Fruit fly (Drosophila melanogaster) whole organism, embryonic: ENCODE data around the gene CG1575.

ENCODE experiments used
- BtbVII ChIP-seq: fragments of 200-800 bp; sonication (Bioruptor generic); optimal IDR thresholded peaks from 3 replicates; lab custom pipeline; 2017; ENCODE audit warnings: missing biosample characterization, mild to moderate bottlenecking, missing genetic modification characterization
- CG10267 ChIP-seq: fragments of 200-800 bp; sonication (Bioruptor generic); optimal IDR thresholded peaks from 2 replicates; lab custom pipeline; 2018; ENCODE audit warnings: missing biosample characterization, mild to moderate bottlenecking, missing genetic modification characterization, moderate library complexity
- CG11398 ChIP-seq: fragments of 200-800 bp; sonication (Bioruptor generic); optimal IDR thresholded peaks from 2 replicates; lab custom pipeline; 2016; ENCODE audit warnings: missing biosample characterization, missing genetic modification characterization
- CG12071 ChIP-seq: fragments of 200-800 bp; sonication (Bioruptor generic); optimal IDR thresholded peaks from 3 replicates; lab custom pipeline; 2018; ENCODE audit warnings: missing biosample characterization, mild to moderate bottlenecking, missing genetic modification characterization
- CG13775 ChIP-seq: fragments of 200-800 bp; sonication (Bioruptor generic); optimal IDR thresholded peaks from 3 replicates; lab custom pipeline; 2017; ENCODE audit warnings: missing biosample characterization, mild to moderate bottlenecking, missing genetic modification characterization
- CG15514 ChIP-seq: fragments of 200-800 bp; sonication (Bioruptor generic); optimal IDR thresholded peaks from 3 replicates; lab custom pipeline; 2017; ENCODE audit warnings: missing biosample characterization, missing genetic modification characterization, mild to moderate bottlenecking, moderate library complexity, missing genetic modification reagents
- CG1603 ChIP-seq: fragments of 200-800 bp; sonication (Bioruptor generic); optimal IDR thresholded peaks from 2 replicates; lab custom pipeline; 2019; ENCODE audit warnings: missing biosample characterization, mild to moderate bottlenecking, missing genetic modification characterization, moderate library complexity
- CG17568 ChIP-seq: fragments of 200-800 bp; sonication (Bioruptor generic); optimal IDR thresholded peaks from 2 replicates; lab custom pipeline; 2018; ENCODE audit warnings: missing biosample characterization, mild to moderate bottlenecking, missing genetic modification characterization, moderate library complexity
- CG2712 ChIP-seq: fragments of 200-800 bp; optimal IDR thresholded peaks from 3 replicates; lab custom pipeline; 2019; ENCODE audit warnings: missing biosample characterization, mild to moderate bottlenecking, missing genetic modification characterization, moderate library complexity
- CG3281 ChIP-seq: fragments of 200-800 bp; sonication (Bioruptor generic); optimal IDR thresholded peaks from 3 replicates; lab custom pipeline; 2017; ENCODE audit warnings: missing biosample characterization, mild to moderate bottlenecking, missing genetic modification characterization
- CG33213 ChIP-seq: fragments of 200-800 bp; sonication (Bioruptor generic); optimal IDR thresholded peaks from 3 replicates; lab custom pipeline; 2016; ENCODE audit warnings: missing biosample characterization, missing genetic modification characterization
- CG34224 ChIP-seq: fragments of 200-800 bp; sonication (Bioruptor generic); IDR thresholded peaks from 3 replicates; pipeline ENCODE4 v1.3.6; 2022; ENCODE audit warnings: missing biosample characterization, missing genetic modification characterization; ENCODE audit not compliant: partially characterized antibody
- CG3847 ChIP-seq: fragments of 200-800 bp; sonication (Bioruptor generic); IDR thresholded peaks from 2 replicates; pipeline ENCODE4 v1.3.6; 2022; ENCODE audit warnings: missing biosample characterization, missing genetic modification characterization
- CG7271 ChIP-seq: fragments of 200-800 bp; sonication (Bioruptor generic); optimal IDR thresholded peaks from 2 replicates; lab custom pipeline; 2018; ENCODE audit warnings: missing biosample characterization, mild to moderate bottlenecking, missing genetic modification characterization, moderate library complexity
- CG7987 ChIP-seq: fragments of 200-800 bp; sonication (Bioruptor generic); optimal IDR thresholded peaks from 2 replicates; lab custom pipeline; 2018; ENCODE audit warnings: missing biosample characterization, mild to moderate bottlenecking, missing genetic modification characterization, moderate library complexity
- CG9932 ChIP-seq: fragments of 200-800 bp; sonication (Bioruptor generic); IDR thresholded peaks from 2 replicates; pipeline ENCODE4 v1.3.6; 2022; ENCODE audit warnings: missing biosample characterization, missing genetic modification characterization
- Dfd ChIP-seq, 2 experiments: fragments of >200 bp; optimal IDR thresholded peaks; 2 replicates each; lab custom pipeline; 2017; ENCODE audit warnings: missing biosample characterization in 2 of 2, missing genetic modification characterization in 2 of 2
- Dll ChIP-seq: fragments of 200-800 bp; sonication (Bioruptor generic); IDR thresholded peaks from 4 replicates; pipeline ENCODE4 v1.3.6; 2022; ENCODE audit warnings: missing biosample characterization, missing genetic modification characterization; ENCODE audit not compliant: partially characterized antibody
- Eip74EF ChIP-seq, 2 experiments: fragments of 200-800 bp in 1 of 2; fragments of >200 bp in 1 of 2; sonication (Bioruptor generic) in 1 of 2; optimal IDR thresholded peaks; 2 replicates each; lab custom pipeline; 2017 to 2019; ENCODE audit warnings: missing biosample characterization in 2 of 2, missing genetic modification characterization in 2 of 2, mild to moderate bottlenecking in 1 of 2, moderate library complexity in 1 of 2
- Ets97D ChIP-seq: fragments of 200-800 bp; sonication (Bioruptor generic); optimal IDR thresholded peaks from 3 replicates; lab custom pipeline; 2016; ENCODE audit warnings: missing biosample characterization, missing genetic modification characterization
- Fer1 ChIP-seq: fragments of 200-800 bp; sonication (Bioruptor generic); optimal IDR thresholded peaks from 2 replicates; lab custom pipeline; 2017; ENCODE audit warnings: missing biosample characterization, mild to moderate bottlenecking, missing genetic modification characterization
- H15 ChIP-seq: fragments of 200-800 bp; sonication (Bioruptor generic); IDR thresholded peaks from 3 replicates; pipeline ENCODE4 v1.3.6; 2022; ENCODE audit warnings: missing biosample characterization, missing genetic modification characterization
- H2.0 ChIP-seq: fragments of 200-800 bp; sonication (Bioruptor generic); IDR thresholded peaks from 2 replicates; pipeline ENCODE4 v1.3.6; 2022; ENCODE audit warnings: missing biosample characterization, missing genetic modification characterization
- Lhr ChIP-seq: fragments of 200-800 bp; sonication (Bioruptor generic); optimal IDR thresholded peaks from 3 replicates; lab custom pipeline; 2017; ENCODE audit warnings: mild to moderate bottlenecking, missing biosample characterization, missing genetic modification reagents, missing genetic modification characterization
- MESR4 ChIP-seq: fragments of 200-800 bp; sonication (Bioruptor generic); optimal IDR thresholded peaks from 2 replicates; lab custom pipeline; 2018; ENCODE audit warnings: missing biosample characterization, mild to moderate bottlenecking, missing genetic modification characterization, moderate library complexity
- MTF-1 ChIP-seq: fragments of 200-800 bp; sonication (Bioruptor generic); optimal IDR thresholded peaks from 2 replicates; lab custom pipeline; 2018; ENCODE audit warnings: missing biosample characterization, mild to moderate bottlenecking, missing genetic modification characterization, borderline replicate concordance
- Max ChIP-seq: fragments of 200-800 bp; sonication (Bioruptor generic); optimal IDR thresholded peaks from 2 replicates; lab custom pipeline; 2016; ENCODE audit warnings: missing biosample characterization, mild to moderate bottlenecking, missing genetic modification characterization
- Neu2 ChIP-seq: fragments of 200-800 bp; sonication (Bioruptor generic); optimal IDR thresholded peaks from 3 replicates; lab custom pipeline; 2016; ENCODE audit warnings: missing biosample characterization, missing genetic modification characterization, borderline replicate concordance
- Nf-YC ChIP-seq: fragments of 200-800 bp; optimal IDR thresholded peaks from 3 replicates; lab custom pipeline; 2019; ENCODE audit warnings: missing biosample characterization, mild to moderate bottlenecking, missing genetic modification characterization, moderate library complexity
- Opbp ChIP-seq: fragments of 200-800 bp; sonication (Bioruptor generic); IDR thresholded peaks from 3 replicates; pipeline ENCODE4 v1.3.6; 2022; ENCODE audit warnings: missing biosample characterization, missing genetic modification characterization; ENCODE audit not compliant: partially characterized antibody
- PHDP ChIP-seq: fragments of 200-800 bp; sonication (Bioruptor generic); optimal IDR thresholded peaks from 3 replicates; lab custom pipeline; 2018; ENCODE audit warnings: missing biosample characterization, mild to moderate bottlenecking, missing genetic modification characterization, moderate library complexity
- Rfx ChIP-seq: fragments of 200-800 bp; sonication (Bioruptor generic); IDR thresholded peaks from 2 replicates; pipeline ENCODE4 v1.3.6; 2022; ENCODE audit warnings: missing biosample characterization, missing genetic modification characterization
- abd-A ChIP-seq: fragments of 200-800 bp; sonication (Bioruptor generic); optimal IDR thresholded peaks from 3 replicates; lab custom pipeline; 2019; ENCODE audit warnings: missing biosample characterization, mild to moderate bottlenecking, missing genetic modification characterization, moderate library complexity
- bbx ChIP-seq: fragments of 200-800 bp; sonication (Bioruptor generic); IDR thresholded peaks from 2 replicates; pipeline ENCODE4 v1.3.6; 2022; ENCODE audit warnings: missing biosample characterization, missing genetic modification characterization; ENCODE audit not compliant: partially characterized antibody
- gcm ChIP-seq: fragments of 200-800 bp; sonication (Bioruptor generic); optimal IDR thresholded peaks from 2 replicates; lab custom pipeline; 2019; ENCODE audit warnings: missing biosample characterization, mild to moderate bottlenecking, missing genetic modification characterization, moderate library complexity
- gfzf ChIP-seq: fragments of 200-800 bp; sonication (Bioruptor generic); optimal IDR thresholded peaks from 2 replicates; lab custom pipeline; 2016; ENCODE audit warnings: missing biosample characterization, mild to moderate bottlenecking, missing genetic modification characterization, moderate library complexity
- inv ChIP-seq: fragments of 200-800 bp; sonication (Bioruptor generic); IDR thresholded peaks from 2 replicates; pipeline ENCODE4 v1.3.6; 2022; ENCODE audit warnings: missing biosample characterization, missing genetic modification characterization; ENCODE audit not compliant: partially characterized antibody
- kay ChIP-seq: fragments of 200-800 bp; sonication (Bioruptor generic); optimal IDR thresholded peaks from 2 replicates; lab custom pipeline; 2016; ENCODE audit warnings: missing biosample characterization, missing genetic modification characterization
- lmd ChIP-seq: fragments of 200-800 bp; sonication (Bioruptor generic); IDR thresholded peaks from 2 replicates; pipeline ENCODE4 v1.3.6; 2022; ENCODE audit warnings: missing biosample characterization, missing genetic modification characterization
- nau ChIP-seq: fragments of 200-800 bp; sonication (Bioruptor generic); optimal IDR thresholded peaks from 3 replicates; lab custom pipeline; 2017; ENCODE audit warnings: missing biosample characterization, mild to moderate bottlenecking, missing genetic modification characterization, missing genetic modification reagents
- pum ChIP-seq: fragments of 200-800 bp; sonication (Bioruptor generic); optimal IDR thresholded peaks from 2 replicates; lab custom pipeline; 2016; ENCODE audit warnings: missing biosample characterization, missing genetic modification characterization
- scrt ChIP-seq: fragments of 200-800 bp; sonication (Bioruptor generic); optimal IDR thresholded peaks from 2 replicates; lab custom pipeline; 2018; ENCODE audit warnings: missing biosample characterization, mild to moderate bottlenecking, missing genetic modification characterization, moderate library complexity
- slp2 ChIP-seq: fragments of 200-800 bp; sonication (Bioruptor generic); optimal IDR thresholded peaks from 2 replicates; lab custom pipeline; 2016; ENCODE audit warnings: missing biosample characterization, missing genetic modification characterization
- trem ChIP-seq: fragments of 200-800 bp; optimal IDR thresholded peaks from 3 replicates; lab custom pipeline; 2019; ENCODE audit warnings: missing biosample characterization, mild to moderate bottlenecking, missing genetic modification characterization, moderate library complexity
- twi ChIP-seq: fragments of 200-800 bp; optimal IDR thresholded peaks from 2 replicates; lab custom pipeline; 2019; ENCODE audit warnings: missing biosample characterization, mild to moderate bottlenecking, missing genetic modification characterization, moderate library complexity
- tx ChIP-seq: fragments of 200-800 bp; sonication (Bioruptor generic); optimal IDR thresholded peaks from 2 replicates; lab custom pipeline; 2016; ENCODE audit warnings: missing biosample characterization, missing genetic modification characterization
- z ChIP-seq: fragments of 200-800 bp; sonication (Bioruptor generic); IDR thresholded peaks from 3 replicates; pipeline ENCODE4 v1.3.6; 2022; ENCODE audit warnings: missing biosample characterization, missing genetic modification characterization
- zen ChIP-seq: fragments of 200-800 bp; sonication (Bioruptor generic); optimal IDR thresholded peaks from 3 replicates; lab custom pipeline; 2018; ENCODE audit warnings: missing biosample characterization, mild to moderate bottlenecking, missing genetic modification characterization, moderate library complexity

The CG1575 gene

DNA sequence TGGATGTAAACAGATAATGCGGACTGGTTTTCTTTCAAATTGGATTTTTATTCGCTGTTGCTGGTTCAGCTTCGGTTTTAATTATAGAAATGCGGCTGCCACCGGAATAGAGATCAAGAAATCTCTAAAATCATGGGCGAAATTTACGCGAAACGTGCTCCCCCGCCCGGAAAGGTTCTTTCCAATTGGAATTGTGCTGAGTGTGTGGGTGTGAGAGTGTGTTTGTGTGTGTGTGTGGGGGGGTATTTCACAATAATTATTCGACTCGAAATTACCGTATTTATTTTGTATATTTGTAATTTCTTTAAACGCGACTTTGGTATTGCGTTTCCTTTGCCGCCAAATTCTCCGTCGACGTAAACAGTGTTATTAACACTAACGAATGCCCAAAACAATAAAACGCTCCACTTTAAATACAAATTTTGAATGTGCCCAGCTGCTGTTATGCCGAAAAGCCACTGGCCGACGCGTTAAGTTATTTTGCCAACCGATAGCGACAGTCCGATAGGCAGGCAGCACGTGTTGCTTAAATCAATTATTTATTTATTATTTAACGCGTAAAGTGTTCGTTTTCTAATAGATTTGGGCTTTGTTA, 998 bp upstream of the CG1575 start, which contains the start of gene Gclc (continued):
- peak in 1 of 2 experiments; percentile 1 for TF ChIP-seq Eip74EF (GFP tag; optimal IDR thresholded peaks at IDR 0.05; lab: Kevin White, UChicago)
- TF ChIP-seq nau (GFP tag; lab: Kevin White, UChicago): peak; percentile 19
- no peak for TF ChIP-seq H2.0 (GFP tag; lab: Robert Waterston, UW)
- TF ChIP-seq lmd (GFP tag; lab: Robert Waterston, UW): no peak
- TF ChIP-seq twi (tag; lab: Kevin White, UChicago): no peak
- TF ChIP-seq gfzf (GFP tag; lab: Kevin White, UChicago): peak; percentile 77
- no peak for TF ChIP-seq CG2712
- no peak for TF ChIP-seq PHDP
- TF ChIP-seq Dfd (GFP tag; optimal IDR thresholded peaks at IDR 0.05; lab: Kevin White, UChicago): no peak
- TF ChIP-seq abd-A (tag; lab: Kevin White, UChicago): no peak
- peak; percentile 47 for TF ChIP-seq scrt (GFP tag; lab: Kevin White, UChicago)
- no peak for TF ChIP-seq CG33213 (GFP tag; lab: Kevin White, UChicago)
- TF ChIP-seq Opbp: peak; percentile 23; the same call in 1 of the 3 replicates
- no peak for TF ChIP-seq slp2 (GFP tag; lab: Kevin White, UChicago)
- TF ChIP-seq CG17568 (GFP tag; lab: Kevin White, UChicago): peak; percentile 24
- no peak for TF ChIP-seq H15 (GFP tag; lab: Robert Waterston, UW)
- TF ChIP-seq CG34224 (GFP tag; lab: Robert Waterston, UW): peak; percentile 40; the same call in 1 of the 3 replicates
- peak; percentile 47 for TF ChIP-seq BtbVII
- TF ChIP-seq CG1603: peak; percentile 42
- peak; percentile 14 for TF ChIP-seq Nf-YC (tag; lab: Kevin White, UChicago)
- TF ChIP-seq CG7271 (tag; lab: Kevin White, UChicago): no peak
- TF ChIP-seq CG3847 (GFP tag; lab: Robert Waterston, UW): 0 out of 2 replicates have a peak, but pooled peaks have one; percentile 30
- TF ChIP-seq MESR4 (GFP tag; lab: Kevin White, UChicago): peak; percentile 30
- no peak for TF ChIP-seq tx
- TF ChIP-seq Rfx (GFP tag; lab: Robert Waterston, UW): peak; percentile 26; the same call in 1 of the 2 replicates
- TF ChIP-seq CG12071: no peak
- peak; percentile 36 for TF ChIP-seq CG10267 (tag; lab: Kevin White, UChicago)
- TF ChIP-seq CG13775 (GFP tag; lab: Kevin White, UChicago): no peak
- no peak for TF ChIP-seq pum (GFP tag; lab: Kevin White, UChicago)
- TF ChIP-seq CG3281 (GFP tag; lab: Kevin White, UChicago): peak; percentile 11
- no peak for TF ChIP-seq gcm (GFP tag; lab: Kevin White, UChicago)
- no peak for TF ChIP-seq CG11398 (GFP tag; lab: Kevin White, UChicago)
- TF ChIP-seq inv (GFP tag; lab: Robert Waterston, UW): peak; percentile 20; the same call in 1 of the 2 replicates
- TF ChIP-seq z: no peak
- TF ChIP-seq Fer1 (GFP tag; lab: Kevin White, UChicago): peak; percentile 25
- TF ChIP-seq kay: no peak
- TF ChIP-seq Dll (GFP tag; lab: Robert Waterston, UW): peak; percentile 50; the same call in 1 of the 4 replicates
- TF ChIP-seq bbx (GFP tag; lab: Robert Waterston, UW): peak; percentile 41
- no peak for TF ChIP-seq CG7987
- peak; percentile 31 for TF ChIP-seq trem (tag; lab: Kevin White, UChicago)
- TF ChIP-seq zen (tag; lab: Kevin White, UChicago): no peak
- no peak for TF ChIP-seq Neu2 (GFP tag; lab: Kevin White, UChicago)
- TF ChIP-seq CG9932 (GFP tag; lab: Robert Waterston, UW): peak; percentile 13; the same call in 1 of the 2 replicates
- peak; percentile 23 for TF ChIP-seq Max (GFP tag; lab: Kevin White, UChicago)
- no peak for TF ChIP-seq MTF-1
- TF ChIP-seq Lhr: no peak
- peak; percentile 39 for TF ChIP-seq CG15514 (GFP tag; lab: Kevin White, UChicago)
- TF ChIP-seq Ets97D (GFP tag; lab: Kevin White, UChicago): peak; percentile 36
